Worm (Caenorhabditis elegans) whole organism, dauer: Measurements from ENCODE around the gene far-3.
"Not testable (repeated sequence)": the region's sequence is repeated elsewhere in the genome, so short reads cannot be mapped to it uniquely, and the experiment has no call there.

Experiments used
- unc-62 ChIP-seq: sonication (generic microtip); optimal IDR thresholded peaks from 2 replicates; lab custom pipeline; 2017; ENCODE audit warnings: missing biosample characterization, missing genetic modification reagents, missing genetic modification characterization

The far-3 gene

ce11 chrV:12988256-12988655 is 9.1 kb downstream of the far-3 start, which contains the start of gene F15B9.8:
Gene F15B9.8 (plus strand): TSS chrV:12988556.
- TF ChIP-seq unc-62 (GFP tag; lab: Kevin White, UChicago) = no peak

DNA sequence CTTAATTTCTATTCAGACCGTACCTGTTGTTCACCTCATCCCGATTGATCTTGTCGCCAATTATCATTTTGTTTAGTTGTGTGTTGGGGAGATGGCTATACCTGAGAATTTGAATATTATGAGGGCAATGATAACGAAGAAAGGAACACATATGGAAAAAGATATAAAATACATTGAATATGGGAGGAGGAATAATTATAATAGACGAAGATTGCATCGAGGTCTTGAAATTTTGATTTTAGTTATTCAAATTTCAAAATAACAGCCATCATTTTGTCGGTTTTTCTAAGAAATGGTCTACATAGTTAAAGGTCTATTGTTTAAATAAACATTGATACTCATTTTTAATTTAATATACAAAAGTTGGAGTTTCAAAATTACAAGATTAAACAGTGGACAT is 10.3 kb downstream of the far-3 start, which contains the start of gene shw-3:
TSS of gene shw-3 (minus strand) at position 101 of the 400 bp plus-strand sequence.
- no peak for TF ChIP-seq unc-62 (GFP tag; lab: Kevin White, UChicago)

- TF ChIP-seq unc-62 (GFP tag; lab: Kevin White, UChicago) = no peak
These were observed 23.3 kb downstream of the far-3 start for ce11 chrV:12974047-12974446.

ce11 chrV:12970575-12971160 is 26.7 kb downstream of the far-3 start, which contains the start of gene pnn-1:
Gene pnn-1 (plus strand): TSS chrV:12971110.
- TF ChIP-seq unc-62 (GFP tag; lab: Kevin White, UChicago) = no peak

ce11 chrV:12968555-12968954 is 28.8 kb downstream of the far-3 start, which contains the start of gene lin-46:
Gene lin-46 (plus strand): TSS chrV:12968855.
- no peak for TF ChIP-seq unc-62 (GFP tag; lab: Kevin White, UChicago)

- not testable (repeated sequence) for TF ChIP-seq unc-62 (GFP tag; lab: Kevin White, UChicago)
These were observed 29.4 kb downstream of the far-3 start, which contains the start of gene R186.8 for ce11 chrV:12967925-12968327. Gene R186.8 (minus strand): TSS chrV:12967982.

DNA sequence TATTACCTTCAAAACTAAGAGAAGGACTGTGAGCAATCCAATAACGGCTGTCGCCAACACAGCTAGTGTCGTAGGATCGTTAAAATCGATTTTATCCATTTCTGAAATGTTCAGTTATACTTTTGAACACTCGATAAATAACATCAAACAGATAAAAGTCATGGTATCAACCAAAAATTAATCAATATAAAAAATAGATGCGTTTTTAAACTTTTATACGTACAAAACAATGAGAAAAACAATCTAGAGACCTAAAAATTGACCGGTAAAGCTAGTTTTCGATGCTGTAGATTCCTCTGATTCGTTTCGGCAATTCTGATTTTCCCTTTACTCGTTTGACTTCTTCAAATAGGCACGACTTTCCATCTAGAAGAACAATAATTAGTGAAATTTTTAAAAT is 30.2 kb downstream of the far-3 start, which contains the start of gene R186.3:
TSS of gene R186.3 (minus strand) at position 101 of the 400 bp plus-strand sequence.
- TF ChIP-seq unc-62 (GFP tag; lab: Kevin White, UChicago) = no peak

DNA sequence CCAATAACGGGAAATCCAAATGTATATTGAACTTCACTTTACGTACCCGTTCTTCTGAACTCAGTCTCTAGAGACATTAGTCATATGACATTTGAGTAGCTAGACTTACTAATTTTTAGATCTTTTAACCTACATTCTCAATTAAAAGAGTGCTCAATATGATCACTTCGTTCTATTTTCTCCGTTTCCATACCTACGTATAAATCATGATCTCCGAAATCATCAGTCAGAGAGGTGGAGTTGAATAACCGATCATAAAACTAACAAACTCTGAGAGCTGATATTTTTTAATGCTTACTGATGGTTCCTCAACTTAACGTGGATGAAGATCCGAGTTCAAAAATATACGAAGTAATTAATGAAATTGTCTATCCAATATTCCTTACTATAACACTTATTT is 33.2 kb downstream of the far-3 start, which contains the start of gene srd-35:
TSS of gene srd-35 (plus strand) at position 301 of the 400 bp plus-strand sequence.
- no peak for TF ChIP-seq unc-62 (GFP tag; lab: Kevin White, UChicago)

- no peak for TF ChIP-seq unc-62 (GFP tag; lab: Kevin White, UChicago)
These were observed 34.1 kb downstream of the far-3 start, which contains the start of gene hrg-9 for ce11 chrV:12963192-12963591. Gene hrg-9 (minus strand): TSS chrV:12963343.

ce11 chrV:12961085-12961560 is 36.2 kb downstream of the far-3 start, which contains the start of gene mpst-7:
Gene mpst-7 (minus strand): TSS chrV:12961135.
- TF ChIP-seq unc-62 (GFP tag; lab: Kevin White, UChicago) = no peak

ce11 chrV:12954261-12954660 is 43.1 kb downstream of the far-3 start:
- no peak for TF ChIP-seq unc-62 (GFP tag; lab: Kevin White, UChicago)

DNA sequence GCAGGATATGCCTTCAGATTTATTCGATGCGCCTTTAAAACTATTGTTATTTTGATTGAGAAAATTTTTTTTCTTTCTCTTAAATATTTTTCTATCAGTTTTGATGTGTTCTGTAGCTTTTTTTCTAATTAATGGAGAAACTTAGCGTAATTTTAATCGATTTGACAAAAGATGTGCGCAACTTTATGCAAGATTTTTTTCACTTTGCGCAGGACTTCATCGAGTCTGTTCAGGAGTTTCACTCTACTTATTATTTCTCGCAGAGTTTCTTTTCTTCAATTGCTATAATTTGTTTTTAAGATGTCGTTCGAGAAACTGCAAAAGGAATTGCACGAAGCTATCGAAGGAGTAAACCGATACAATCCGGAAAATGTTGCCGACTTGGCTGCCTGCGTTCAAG is 43.6 kb downstream of the far-3 start, which contains the start of gene eif-3.K:
TSS of gene eif-3.K (plus strand) at position 301 of the 400 bp plus-strand sequence.
- TF ChIP-seq unc-62 (GFP tag; lab: Kevin White, UChicago) = no peak

- no peak for TF ChIP-seq unc-62 (GFP tag; lab: Kevin White, UChicago)
These were observed 45.0 kb downstream of the far-3 start, which contains the start of gene pqn-68 for ce11 chrV:12952287-12952686. Gene pqn-68 (plus strand): TSS chrV:12952636.

DNA sequence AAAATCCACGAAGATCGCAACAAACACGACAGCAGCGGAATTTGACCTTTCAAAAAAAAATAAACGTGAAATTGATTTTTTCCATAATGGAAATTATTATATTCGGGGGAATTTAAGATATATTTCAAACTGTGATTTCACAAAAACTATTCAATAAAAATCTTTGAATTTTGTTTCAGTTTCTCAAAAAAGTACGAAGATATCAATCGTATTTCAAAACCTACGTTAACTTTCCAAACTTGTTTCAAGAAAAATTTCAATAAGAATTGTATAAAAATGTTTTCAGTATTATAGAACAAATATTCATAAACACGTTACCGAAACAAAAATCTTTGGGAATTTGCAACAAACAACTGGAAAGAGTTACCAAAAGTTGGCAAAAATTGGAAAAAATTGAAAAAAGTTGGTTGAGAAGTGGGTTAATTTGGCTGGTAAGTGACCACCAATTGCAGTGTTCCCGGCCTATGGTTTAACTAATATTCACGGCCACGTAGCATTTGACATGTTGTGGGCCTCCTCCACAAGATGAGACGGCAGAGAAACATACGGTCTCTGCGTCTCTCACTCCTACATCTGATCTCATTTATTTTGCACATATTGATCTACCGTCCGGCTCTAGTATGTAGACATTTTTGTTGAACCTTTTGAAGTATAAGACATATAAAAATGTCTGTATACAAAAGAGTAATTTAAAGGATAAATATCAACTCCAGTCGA is 46.4 kb downstream of the far-3 start, which contains the start of the genes T16G1.9 and T16G1.18:
TSS of gene T16G1.9 (minus strand) at position 51 of the 717 bp plus-strand sequence.
TSS of gene T16G1.18 (plus strand) at position 493 of the 717 bp plus-strand sequence.
- TF ChIP-seq unc-62 (GFP tag; lab: Kevin White, UChicago) = no peak

DNA sequence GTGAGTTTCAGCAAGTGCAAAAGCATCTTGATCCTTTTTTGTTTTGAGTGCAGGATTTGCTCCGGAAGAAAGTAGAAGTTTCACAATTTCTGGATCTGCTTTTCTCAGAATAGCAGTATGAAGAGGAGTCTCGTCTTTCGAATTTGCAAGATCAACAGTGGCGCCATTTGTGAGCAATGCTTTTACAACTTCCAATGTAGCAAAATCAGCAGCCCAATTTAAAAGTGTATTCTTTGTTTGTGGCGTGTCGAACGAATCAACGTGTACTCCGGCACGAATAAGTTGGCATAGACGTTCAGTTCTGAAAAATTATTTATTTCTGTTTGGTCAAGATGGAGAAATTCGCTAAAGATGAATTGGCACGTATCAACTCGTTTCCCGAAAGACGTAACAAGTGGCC is 47.7 kb downstream of the far-3 start, which contains the start of gene T16G1.13:
TSS of gene T16G1.13 (plus strand) at position 301 of the 400 bp plus-strand sequence.
- no peak for TF ChIP-seq unc-62 (GFP tag; lab: Kevin White, UChicago)
